Worm (Caenorhabditis elegans) whole organism, midembryonic: ENCODE measurements around the gene C36A4.10.

Experiments used
- T22C8.4 ChIP-seq: fragments of 200-800 bp; sonication (Bioruptor generic); IDR thresholded peaks from 2 replicates; pipeline ENCODE4 v1.3.6; 2022; ENCODE audit warnings: missing genetic modification characterization, missing compliant biosample characterization
- cog-1 ChIP-seq: sonication (generic microtip); optimal IDR thresholded peaks from 2 replicates; lab custom pipeline; 2016; ENCODE audit warnings: missing genetic modification characterization, missing compliant biosample characterization
- flt-1 ChIP-seq: fragments of 200-800 bp; sonication (Bioruptor generic); IDR thresholded peaks from 2 replicates; pipeline ENCODE4 v1.3.6; 2022; ENCODE audit warnings: missing genetic modification characterization, missing compliant biosample characterization
- klf-2 ChIP-seq: fragments of 200-800 bp; sonication (Bioruptor generic); conservative IDR thresholded peaks from 2 replicates; pipeline ENCODE4 v1.3.6; 2022; ENCODE audit warnings: missing genetic modification reagents, missing genetic modification characterization, missing compliant biosample characterization
- med-1 ChIP-seq: sonication (generic microtip); optimal IDR thresholded peaks from 2 replicates; lab custom pipeline; 2017; ENCODE audit warnings: missing genetic modification characterization, mild to moderate bottlenecking, missing compliant biosample characterization, antibody characterized with exemption, missing genetic modification reagents; ENCODE audit not compliant: insufficient read depth
- ref-1 ChIP-seq: fragments of 200-800 bp; sonication (Bioruptor generic); conservative IDR thresholded peaks from 2 replicates; pipeline ENCODE4 v1.3.6; 2022; ENCODE audit warnings: missing genetic modification reagents, missing genetic modification characterization, missing compliant biosample characterization
- tab-1 ChIP-seq: fragments of 200-800 bp; sonication (Bioruptor generic); IDR thresholded peaks from 2 replicates; pipeline ENCODE4 v1.3.6; 2022; ENCODE audit warnings: missing genetic modification characterization, missing compliant biosample characterization
- ztf-23 ChIP-seq: fragments of 200-800 bp; sonication (Bioruptor generic); IDR thresholded peaks from 2 replicates; pipeline ENCODE4 v1.3.6; 2022; ENCODE audit warnings: missing genetic modification reagents, missing genetic modification characterization, missing compliant biosample characterization
- ztf-29 ChIP-seq: fragments of 200-800 bp; sonication (Bioruptor generic); IDR thresholded peaks from 2 replicates; pipeline ENCODE4 v1.3.6; 2022; ENCODE audit warnings: missing genetic modification reagents, missing genetic modification characterization, missing compliant biosample characterization

Gene C36A4.10

DNA sequence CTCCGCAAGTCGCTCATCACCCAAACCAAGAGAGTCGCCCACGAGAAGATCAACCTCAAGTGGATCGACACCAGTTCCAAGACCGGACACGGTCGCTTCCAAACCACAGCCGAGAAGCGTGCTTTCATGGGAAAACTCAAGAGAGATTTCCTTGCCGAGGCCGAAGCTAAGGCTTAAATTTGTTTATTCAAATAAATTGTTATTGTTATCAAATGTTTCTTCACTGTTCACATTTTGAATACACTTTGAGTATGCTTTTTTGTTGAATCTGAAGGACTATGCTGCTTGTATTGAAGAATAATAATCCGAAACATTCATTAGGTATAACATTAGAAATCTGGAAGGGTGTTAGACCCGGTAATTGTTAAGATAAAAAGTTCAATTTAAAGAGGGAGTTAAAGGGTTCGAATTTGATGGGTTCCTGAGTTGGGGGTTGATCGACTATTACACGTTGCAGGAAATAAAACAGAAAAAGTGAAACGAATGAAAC is 38.1 kb upstream of the C36A4.10 start:
- TF ChIP-seq ztf-29: no peak
- peak; percentile 48 for TF ChIP-seq flt-1 (GFP tag; lab: Robert Waterston, UW)

DNA sequence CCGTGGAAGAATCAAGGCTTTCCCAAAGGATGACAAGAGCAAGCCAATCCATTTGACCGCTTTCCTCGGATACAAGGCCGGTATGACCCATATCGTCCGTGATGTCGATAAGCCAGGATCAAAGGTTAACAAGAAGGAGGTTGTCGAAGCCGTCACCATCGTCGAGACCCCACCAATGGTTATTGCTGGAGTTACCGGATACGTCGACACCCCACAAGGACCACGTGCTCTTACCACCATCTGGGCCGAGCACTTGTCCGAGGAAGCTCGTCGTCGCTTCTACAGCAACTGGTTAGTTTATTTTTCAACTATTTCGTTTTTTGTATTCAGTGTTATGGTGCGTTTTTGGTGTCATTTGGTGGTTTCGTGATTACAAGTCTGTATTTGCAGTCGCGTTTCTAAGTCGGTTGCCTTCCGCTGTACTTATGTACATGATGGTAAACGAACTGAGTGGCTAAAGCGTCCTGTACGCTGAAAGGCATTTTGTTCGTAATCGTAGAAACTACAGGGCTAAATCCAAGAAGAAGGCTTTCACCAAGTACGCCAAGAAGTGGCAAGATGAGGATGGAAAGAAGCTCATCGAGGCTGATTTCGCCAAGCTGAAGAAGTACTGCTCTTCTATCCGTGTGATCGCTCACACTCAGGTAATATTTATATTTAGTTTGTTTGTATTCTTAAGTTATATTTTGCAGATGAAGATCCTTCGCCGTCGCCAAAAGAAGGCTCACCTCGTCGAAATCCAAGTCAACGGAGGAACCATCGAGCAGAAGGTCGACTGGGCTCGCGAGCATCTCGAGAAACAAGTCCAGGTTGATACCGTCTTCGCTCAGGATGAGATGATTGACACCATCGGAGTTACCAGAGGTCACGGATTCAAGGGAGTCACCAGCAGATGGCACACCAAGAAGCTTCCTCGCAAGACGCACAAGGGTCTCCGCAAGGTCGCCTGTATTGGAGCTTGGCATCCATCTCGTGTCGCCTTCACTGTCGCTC is 37.0 kb upstream of the C36A4.10 start:
- no peak for TF ChIP-seq klf-2 (GFP tag; lab: Robert Waterston, UW)
- no peak for TF ChIP-seq tab-1 (GFP tag; lab: Robert Waterston, UW)
- TF ChIP-seq T22C8.4 (GFP tag; lab: Robert Waterston, UW): no peak
- TF ChIP-seq med-1: no peak
- TF ChIP-seq flt-1 (GFP tag; lab: Robert Waterston, UW): no peak
- TF ChIP-seq ztf-23 (GFP tag; lab: Robert Waterston, UW): no peak
- TF ChIP-seq cog-1: no peak
- no peak for TF ChIP-seq ref-1 (GFP tag; lab: Robert Waterston, UW)
- TF ChIP-seq ztf-29: no peak

DNA sequence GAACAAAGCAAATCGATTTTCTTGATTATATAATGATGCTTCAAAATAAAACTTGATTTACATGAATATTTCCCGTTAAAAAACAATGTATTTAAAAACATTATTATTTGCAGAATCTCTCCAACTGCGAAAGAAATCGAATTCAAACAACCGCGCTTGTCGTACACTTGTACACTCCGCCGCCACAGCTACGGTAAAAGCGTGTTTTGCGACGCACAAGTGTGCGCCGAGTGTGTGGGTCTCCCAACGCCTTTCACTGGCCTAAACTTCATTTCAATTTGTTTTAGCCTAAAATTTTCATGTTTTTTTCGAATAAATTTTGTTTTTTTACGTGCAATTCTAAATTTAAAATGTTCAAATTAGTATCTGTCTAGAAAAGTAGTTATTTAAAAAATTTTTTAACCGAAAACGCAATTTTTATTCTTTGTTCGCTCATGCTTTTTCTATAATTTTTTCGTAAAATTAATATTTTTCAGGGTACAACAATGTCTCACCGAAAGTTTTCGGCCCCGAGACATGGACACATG is 36.2 kb upstream of the C36A4.10 start, which contains the start of gene rpl-3:
Gene rpl-3 (plus strand): TSS at position 477 of the 527 bp plus-strand sequence.
- TF ChIP-seq ztf-23 (GFP tag; lab: Robert Waterston, UW) (peak; percentile 98), klf-2 (GFP tag; lab: Robert Waterston, UW) (peak; percentile 91), cog-1 (peak; percentile 100), ztf-29 (peak; percentile 98), ref-1 (GFP tag; lab: Robert Waterston, UW) (peak; percentile 70), T22C8.4 (GFP tag; lab: Robert Waterston, UW) (peak; percentile 96), flt-1 (GFP tag; lab: Robert Waterston, UW) (peak; percentile 99), tab-1 (GFP tag; lab: Robert Waterston, UW) (peak; percentile 88; the same call in 1 of the 2 replicates), med-1 (peak; percentile 69)

DNA sequence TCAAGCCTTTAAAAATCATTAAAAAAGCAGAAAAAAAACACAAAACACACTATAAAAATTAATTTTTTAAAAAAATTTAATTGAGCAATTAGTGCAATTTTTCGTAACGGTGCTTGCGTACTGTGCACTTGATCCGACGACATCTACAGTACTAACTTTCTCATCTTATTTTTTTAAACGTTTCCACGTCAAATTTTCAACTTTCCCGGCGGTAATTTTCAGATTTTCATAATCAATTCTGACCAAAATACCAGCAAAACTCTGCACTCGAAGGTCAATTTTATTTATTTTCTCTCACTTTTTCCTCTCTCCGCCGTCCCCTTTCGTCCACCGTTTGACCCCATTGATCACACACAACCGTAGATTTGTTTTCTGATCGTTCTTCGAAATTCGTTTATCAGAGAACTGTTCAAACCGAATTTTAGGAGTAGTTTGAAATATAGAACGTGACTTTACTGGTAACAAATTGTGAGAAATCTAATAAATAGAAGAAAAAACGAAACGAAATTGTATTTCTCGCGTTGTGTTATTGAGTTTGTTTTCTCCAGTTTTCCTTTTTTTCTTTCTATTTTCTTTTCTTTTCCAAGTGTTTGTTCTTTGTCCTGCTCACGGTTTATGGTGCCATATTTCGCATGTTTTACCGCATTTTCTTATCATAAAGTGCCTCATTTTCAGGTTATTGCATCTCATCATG is 32.7 kb upstream of the C36A4.10 start, which contains the start of gene acs-19:
Gene acs-19 (plus strand): TSS at position 676 of the 694 bp plus-strand sequence.
- TF ChIP-seq tab-1 (GFP tag; lab: Robert Waterston, UW): no peak
- TF ChIP-seq med-1: no peak
- no peak for TF ChIP-seq ref-1 (GFP tag; lab: Robert Waterston, UW)
- no peak for TF ChIP-seq klf-2 (GFP tag; lab: Robert Waterston, UW)
- no peak for TF ChIP-seq T22C8.4 (GFP tag; lab: Robert Waterston, UW)
- no peak for TF ChIP-seq ztf-29
- no peak for TF ChIP-seq cog-1
- TF ChIP-seq flt-1 (GFP tag; lab: Robert Waterston, UW): no peak

DNA sequence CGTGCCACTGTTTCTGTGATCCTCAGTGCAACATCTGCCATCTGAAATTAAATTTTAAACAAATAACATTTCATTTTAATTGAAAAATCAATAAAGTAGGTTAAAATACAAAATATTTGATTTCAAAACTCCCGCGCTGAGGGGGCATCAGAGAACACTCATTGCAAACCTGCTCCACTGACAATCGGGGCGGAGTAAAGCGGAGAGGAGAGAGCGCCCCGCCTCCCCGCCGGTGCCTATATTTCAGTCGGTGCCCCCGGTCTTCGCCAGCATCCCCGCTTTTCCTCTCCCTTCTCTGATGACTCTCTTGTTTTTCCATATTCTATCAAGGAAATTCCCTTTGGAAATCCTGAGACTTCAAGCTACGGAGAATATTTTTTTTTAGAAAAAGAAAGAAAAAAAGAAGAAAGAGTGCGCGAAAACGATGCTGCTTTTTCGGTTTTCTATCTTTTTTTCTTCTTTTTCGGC is 31.7 kb upstream of the C36A4.10 start, which contains the start of gene brc-1:
Gene brc-1 (minus strand): TSS at position 51 of the 468 bp plus-strand sequence.
- peak; percentile 42 for TF ChIP-seq cog-1
- TF ChIP-seq klf-2 (GFP tag; lab: Robert Waterston, UW): no peak
- no peak for TF ChIP-seq ref-1 (GFP tag; lab: Robert Waterston, UW)
- TF ChIP-seq flt-1 (GFP tag; lab: Robert Waterston, UW): peak; percentile 55; the same call in 1 of the 2 replicates
- peak; percentile 29; the same call in 1 of the 2 replicates for TF ChIP-seq tab-1 (GFP tag; lab: Robert Waterston, UW)
- peak; percentile 54; the same call in 1 of the 2 replicates for TF ChIP-seq T22C8.4 (GFP tag; lab: Robert Waterston, UW)
- no peak for TF ChIP-seq ztf-29
- peak; percentile 71; the same call in 1 of the 2 replicates for TF ChIP-seq ztf-23 (GFP tag; lab: Robert Waterston, UW)
- no peak for TF ChIP-seq med-1

DNA sequence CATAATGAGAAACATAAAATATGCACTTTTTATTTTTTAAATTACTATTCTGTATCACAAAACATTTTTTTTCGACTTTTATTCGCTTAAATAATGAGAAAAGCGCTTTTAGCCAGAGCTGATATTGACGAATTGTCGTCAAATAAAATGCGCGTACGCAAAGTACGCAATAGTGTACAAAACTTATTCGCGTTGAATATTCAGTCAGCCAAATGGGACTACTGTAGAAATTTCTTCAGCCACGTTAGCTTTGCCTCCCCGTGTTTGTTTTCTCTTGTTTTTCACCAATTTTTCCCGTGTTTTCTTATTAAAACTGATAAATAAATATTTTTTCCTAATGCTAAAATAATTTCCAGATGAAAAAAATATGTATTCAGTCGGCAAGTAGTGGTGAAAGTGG is 25.7 kb upstream of the C36A4.10 start:
- peak; percentile 54; the same call in 1 of the 2 replicates for TF ChIP-seq ztf-23 (GFP tag; lab: Robert Waterston, UW)

DNA sequence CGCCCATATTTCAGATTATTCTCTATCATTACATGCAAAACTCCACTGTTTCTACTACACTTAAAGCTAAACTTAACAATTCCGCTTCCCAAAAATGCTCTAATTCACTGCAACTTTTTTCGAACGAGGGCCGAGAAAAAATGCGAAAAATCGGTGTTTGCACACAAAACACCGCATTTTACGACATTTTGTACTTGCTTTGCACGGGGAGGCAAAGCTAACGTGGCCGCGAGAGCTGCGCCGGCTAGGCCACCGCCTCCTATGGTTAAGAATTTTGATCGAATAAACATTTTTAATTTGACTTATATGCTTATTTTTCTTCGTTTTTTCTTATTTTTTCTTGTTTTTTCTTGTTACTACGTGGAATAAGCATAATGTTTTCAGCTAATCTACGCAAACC is 23.6 kb upstream of the C36A4.10 start:
- TF ChIP-seq ztf-23 (GFP tag; lab: Robert Waterston, UW) (peak; percentile 85), flt-1 (GFP tag; lab: Robert Waterston, UW) (peak; percentile 72), klf-2 (GFP tag; lab: Robert Waterston, UW) (0 out of 2 replicates have a peak, but pooled peaks have one; percentile 57)

DNA sequence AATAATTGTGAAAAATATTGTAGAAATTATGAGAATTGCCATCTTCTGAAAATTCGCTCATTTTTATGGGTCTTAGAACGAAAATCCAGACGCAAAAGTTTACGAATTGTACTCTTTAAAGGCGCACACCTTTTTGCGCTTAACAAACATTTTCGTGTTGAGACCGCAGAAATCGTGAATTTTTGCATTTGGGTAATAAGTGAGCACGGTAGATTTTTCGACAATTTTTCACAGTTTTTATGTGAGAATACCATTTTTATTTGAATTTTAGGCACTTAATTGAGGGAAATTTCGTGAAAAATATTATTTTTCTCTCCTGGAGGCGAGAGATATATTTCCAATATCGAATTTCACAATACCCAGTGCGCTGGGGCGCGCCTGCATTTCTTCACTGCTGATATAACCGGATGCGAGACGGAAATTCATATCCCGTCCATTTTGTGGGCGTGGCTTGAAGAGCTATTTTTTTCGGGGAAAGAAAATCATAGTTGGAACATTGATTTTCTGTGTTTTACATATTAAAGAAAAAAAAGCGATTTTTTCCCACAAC is 20.8 kb upstream of the C36A4.10 start, which contains the start of gene cyp-25A4:
Gene cyp-25A4 (minus strand): TSS at position 51 of the 550 bp plus-strand sequence.
- TF ChIP-seq flt-1 (GFP tag; lab: Robert Waterston, UW): 0 out of 2 replicates have a peak, but pooled peaks have one; percentile 36

DNA sequence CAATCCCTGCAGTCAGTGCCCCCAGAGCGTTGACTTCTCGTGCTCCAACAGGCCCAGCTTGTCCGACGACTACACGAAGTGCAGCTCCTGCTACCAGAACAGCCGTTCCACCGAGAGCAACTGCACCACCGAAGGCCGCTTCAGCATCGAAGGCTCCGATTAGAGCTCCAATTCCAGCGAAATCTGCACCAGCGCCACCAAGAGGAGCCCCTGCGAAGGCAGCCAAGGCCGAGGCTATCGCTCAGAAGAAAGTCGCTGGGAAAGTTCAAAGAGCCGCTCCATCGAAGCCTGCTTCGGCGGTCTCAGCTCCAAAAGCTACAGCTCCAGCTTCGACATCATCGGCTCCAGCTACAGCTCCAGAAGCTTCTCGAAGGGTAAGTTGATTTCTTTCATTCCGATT is 14.4 kb upstream of the C36A4.10 start:
- TF ChIP-seq T22C8.4 (GFP tag; lab: Robert Waterston, UW): 0 out of 2 replicates have a peak, but pooled peaks have one; percentile 13
